Worm (Caenorhabditis elegans) whole organism, L2 larva: ENCODE data around the gene copd-1.

Source experiments
- ZK546.5 ChIP-seq: sonication (generic microtip); optimal IDR thresholded peaks from 2 replicates; lab custom pipeline; 2017; ENCODE audit warnings: missing biosample characterization, missing genetic modification characterization
- ceh-82 ChIP-seq: fragments of 150-350 bp; optimal IDR thresholded peaks from 2 replicates; lab custom pipeline; 2014; ENCODE audit warnings: missing biosample characterization, missing genetic modification characterization
- egl-27 ChIP-seq: sonication (generic microtip); optimal IDR thresholded peaks from 3 replicates; lab custom pipeline; 2017; ENCODE audit warnings: missing biosample characterization, missing genetic modification reagents, missing genetic modification characterization
- elt-1 ChIP-seq: fragments of 150-350 bp; optimal IDR thresholded peaks from 2 replicates; lab custom pipeline; 2014; ENCODE audit warnings: missing biosample characterization, missing genetic modification characterization
- lin-13 ChIP-seq: fragments of 150-350 bp; optimal IDR thresholded peaks from 2 replicates; lab custom pipeline; 2014; ENCODE audit warnings: missing biosample characterization, missing genetic modification reagents, missing genetic modification characterization
- nhr-21 ChIP-seq: fragments of 150-350 bp; optimal IDR thresholded peaks from 2 replicates; lab custom pipeline; 2014; ENCODE audit warnings: missing biosample characterization, missing genetic modification characterization
- ztf-1 ChIP-seq: fragments of 200-800 bp; sonication (Bioruptor generic); conservative IDR thresholded peaks from 2 replicates; pipeline ENCODE4 v1.3.6; 2022; ENCODE audit warnings: missing genetic modification characterization, missing compliant biosample characterization

- TF ChIP-seq lin-13 (GFP tag; lab: Kevin White, UChicago) (no peak), ztf-1 (no peak), elt-1 (tag; lab: Kevin White, UChicago) (no peak), nhr-21 (tag; lab: Kevin White, UChicago) (no peak), ZK546.5 (tag; lab: Kevin White, UChicago) (no peak), ceh-82 (tag; lab: Kevin White, UChicago) (no peak), egl-27 (tag; lab: Kevin White, UChicago) (no peak)
Observed at ce11 chrIII:6603185-6603584, 21.6 kb downstream of the copd-1 start.
